Worm (Caenorhabditis elegans) whole organism, L2 larva: ENCODE measurements around the gene acs-19.

Source experiments
- C34F6.9 ChIP-seq: fragments of 150-350 bp; optimal IDR thresholded peaks from 2 replicates; lab custom pipeline; 2014; ENCODE audit warnings: missing biosample characterization, missing genetic modification characterization
- F13H6.1 ChIP-seq: sonication (generic microtip); optimal IDR thresholded peaks from 2 replicates; lab custom pipeline; 2016; ENCODE audit warnings: missing genetic modification characterization, missing compliant biosample characterization
- R02D3.7 ChIP-seq: fragments of 150-350 bp; optimal IDR thresholded peaks from 2 replicates; lab custom pipeline; 2014; ENCODE audit warnings: missing biosample characterization, missing genetic modification characterization
- Y55F3AM.14 ChIP-seq: fragments of 200-800 bp; sonication (Bioruptor generic); optimal IDR thresholded peaks from 2 replicates; lab custom pipeline; 2018; ENCODE audit warnings: mild to moderate bottlenecking, missing genetic modification characterization, missing compliant biosample characterization
- ZK546.5 ChIP-seq: sonication (generic microtip); optimal IDR thresholded peaks from 2 replicates; lab custom pipeline; 2017; ENCODE audit warnings: missing biosample characterization, missing genetic modification characterization
- alr-1 ChIP-seq: fragments of 150-350 bp; optimal IDR thresholded peaks from 2 replicates; lab custom pipeline; 2014; ENCODE audit warnings: missing biosample characterization, missing genetic modification characterization
- aly-2 ChIP-seq: fragments of 150-350 bp; optimal IDR thresholded peaks from 2 replicates; lab custom pipeline; 2014; ENCODE audit warnings: missing biosample characterization, missing genetic modification characterization
- ama-1 ChIP-seq: fragments of 150-350 bp; optimal IDR thresholded peaks from 2 replicates; lab custom pipeline; 2018; ENCODE audit warnings: inconsistent platforms
- blmp-1 ChIP-seq: sonication (generic microtip); optimal IDR thresholded peaks from 2 replicates; lab custom pipeline; 2017; ENCODE audit warnings: missing genetic modification characterization, mild to moderate bottlenecking, missing compliant biosample characterization, antibody characterized with exemption, moderate library complexity; ENCODE audit not compliant: insufficient read depth
- ceh-16 ChIP-seq: fragments of 150-350 bp; optimal IDR thresholded peaks from 2 replicates; lab custom pipeline; 2014; ENCODE audit warnings: missing biosample characterization, missing genetic modification characterization
- ceh-82 ChIP-seq: fragments of 150-350 bp; optimal IDR thresholded peaks from 2 replicates; lab custom pipeline; 2014; ENCODE audit warnings: missing biosample characterization, missing genetic modification characterization
- crh-2 ChIP-seq: sonication (generic microtip); optimal IDR thresholded peaks from 2 replicates; lab custom pipeline; 2017; ENCODE audit warnings: missing biosample characterization, missing genetic modification characterization
- dmd-4 ChIP-seq: sonication (generic microtip); optimal IDR thresholded peaks from 2 replicates; lab custom pipeline; 2017; ENCODE audit warnings: missing biosample characterization, missing genetic modification characterization
- egl-27 ChIP-seq: sonication (generic microtip); optimal IDR thresholded peaks from 3 replicates; lab custom pipeline; 2017; ENCODE audit warnings: missing biosample characterization, missing genetic modification reagents, missing genetic modification characterization
- elt-1 ChIP-seq: fragments of 150-350 bp; optimal IDR thresholded peaks from 2 replicates; lab custom pipeline; 2014; ENCODE audit warnings: missing biosample characterization, missing genetic modification characterization
- elt-3 ChIP-seq: sonication (generic microtip); optimal IDR thresholded peaks from 2 replicates; lab custom pipeline; 2017; ENCODE audit warnings: missing biosample characterization, missing genetic modification characterization
- fos-1 ChIP-seq: fragments of 150-350 bp; optimal IDR thresholded peaks from 2 replicates; lab custom pipeline; 2014; ENCODE audit warnings: missing biosample characterization, missing genetic modification characterization
- gmeb-1 ChIP-seq: fragments of 150-350 bp; optimal IDR thresholded peaks from 2 replicates; lab custom pipeline; 2014; ENCODE audit warnings: missing biosample characterization, missing genetic modification characterization
- lin-11 ChIP-seq: fragments of 150-350 bp; sonication (generic microtip); optimal IDR thresholded peaks from 2 replicates; lab custom pipeline; 2014; ENCODE audit warnings: missing biosample characterization, missing genetic modification characterization, inconsistent platforms, mixed read lengths
- lin-13 ChIP-seq: fragments of 150-350 bp; optimal IDR thresholded peaks from 2 replicates; lab custom pipeline; 2014; ENCODE audit warnings: missing biosample characterization, missing genetic modification reagents, missing genetic modification characterization
- lin-39 ChIP-seq: fragments of 150-350 bp; optimal IDR thresholded peaks from 2 replicates; lab custom pipeline; 2014; ENCODE audit warnings: missing biosample characterization, missing genetic modification reagents, missing genetic modification characterization
- lsy-2 ChIP-seq, 2 experiments: fragments of 150-350 bp in 1 of 2; sonication (generic microtip) in 1 of 2; optimal IDR thresholded peaks; 2 replicates each; lab custom pipeline; 2014 to 2017; ENCODE audit warnings: missing biosample characterization in 2 of 2, missing genetic modification characterization in 2 of 2
- mab-5 ChIP-seq: fragments of 150-350 bp; optimal IDR thresholded peaks from 2 replicates; lab custom pipeline; 2014; ENCODE audit warnings: missing biosample characterization, missing genetic modification characterization
- mbf-1 ChIP-seq: sonication (generic microtip); optimal IDR thresholded peaks from 2 replicates; lab custom pipeline; 2017; ENCODE audit warnings: missing biosample characterization, missing genetic modification characterization
- mdl-1 ChIP-seq, 2 experiments: fragments of 150-350 bp in 1 of 2; sonication (generic microtip) in 1 of 2; optimal IDR thresholded peaks; 2 replicates each; lab custom pipeline; 2017; ENCODE audit warnings: missing biosample characterization in 2 of 2, missing genetic modification characterization in 2 of 2
- nhr-10 ChIP-seq: sonication (generic microtip); optimal IDR thresholded peaks from 2 replicates; lab custom pipeline; 2017; ENCODE audit warnings: missing biosample characterization, missing genetic modification characterization
- nhr-11 ChIP-seq: fragments of 150-350 bp; optimal IDR thresholded peaks from 2 replicates; lab custom pipeline; 2014; ENCODE audit warnings: missing biosample characterization, missing genetic modification characterization
- nhr-12 ChIP-seq: fragments of 150-350 bp; optimal IDR thresholded peaks from 2 replicates; lab custom pipeline; 2014; ENCODE audit warnings: missing biosample characterization, missing genetic modification characterization
- nhr-129 ChIP-seq: fragments of 150-350 bp; optimal IDR thresholded peaks from 2 replicates; lab custom pipeline; 2014; ENCODE audit warnings: missing biosample characterization, missing genetic modification characterization
- nhr-21 ChIP-seq: fragments of 150-350 bp; optimal IDR thresholded peaks from 2 replicates; lab custom pipeline; 2014; ENCODE audit warnings: missing biosample characterization, missing genetic modification characterization
- nhr-23 ChIP-seq: fragments of 150-350 bp; optimal IDR thresholded peaks from 2 replicates; lab custom pipeline; 2014; ENCODE audit warnings: missing biosample characterization, missing genetic modification reagents, missing genetic modification characterization
- nhr-237 ChIP-seq: fragments of 150-350 bp; optimal IDR thresholded peaks from 2 replicates; lab custom pipeline; 2014; ENCODE audit warnings: missing biosample characterization, missing genetic modification characterization
- nhr-25 ChIP-seq: fragments of 150-350 bp; sonication (generic microtip); optimal IDR thresholded peaks from 3 replicates; lab custom pipeline; 2014; ENCODE audit warnings: missing biosample characterization, missing genetic modification characterization
- nhr-6 ChIP-seq: fragments of 150-350 bp; optimal IDR thresholded peaks from 2 replicates; lab custom pipeline; 2014; ENCODE audit warnings: missing biosample characterization, missing genetic modification characterization
- nhr-77 ChIP-seq: fragments of 150-350 bp; optimal IDR thresholded peaks from 2 replicates; lab custom pipeline; 2014; ENCODE audit warnings: missing biosample characterization, missing genetic modification characterization
- peb-1 ChIP-seq: fragments of 150-350 bp; optimal IDR thresholded peaks from 2 replicates; lab custom pipeline; 2014; ENCODE audit warnings: missing biosample characterization, missing genetic modification characterization
- sem-4 ChIP-seq: fragments of 150-350 bp; optimal IDR thresholded peaks from 2 replicates; lab custom pipeline; 2014; ENCODE audit warnings: missing biosample characterization, missing genetic modification reagents, missing genetic modification characterization
- skn-1 ChIP-seq: sonication (generic microtip); optimal IDR thresholded peaks from 2 replicates; lab custom pipeline; 2017; ENCODE audit warnings: missing biosample characterization, missing genetic modification characterization
- sma-3 ChIP-seq: sonication (generic microtip); optimal IDR thresholded peaks from 2 replicates; lab custom pipeline; 2016; ENCODE audit warnings: missing genetic modification reagents, missing genetic modification characterization, missing compliant biosample characterization
- sma-9 ChIP-seq, 2 experiments: fragments of 150-350 bp in 1 of 2; sonication (generic microtip) in 1 of 2; optimal IDR thresholded peaks; 2 replicates each; lab custom pipeline; 2014 to 2016; ENCODE audit warnings: missing genetic modification characterization in 2 of 2, mild to moderate bottlenecking in 1 of 2, missing biosample characterization in 1 of 2, missing compliant biosample characterization in 1 of 2, missing genetic modification reagents in 1 of 2, moderate library complexity in 1 of 2
- snpc-4 ChIP-seq: fragments of 150-350 bp; optimal IDR thresholded peaks from 2 replicates; lab custom pipeline; 2014; ENCODE audit warnings: missing biosample characterization, missing genetic modification characterization
- unc-39 ChIP-seq: fragments of 150-350 bp; optimal IDR thresholded peaks from 2 replicates; lab custom pipeline; 2014; ENCODE audit warnings: missing biosample characterization, missing genetic modification characterization
- unc-55 ChIP-seq: fragments of 150-350 bp; sonication (generic microtip); optimal IDR thresholded peaks from 3 replicates; lab custom pipeline; 2014; ENCODE audit warnings: missing biosample characterization, missing genetic modification reagents, missing genetic modification characterization
- unc-62 ChIP-seq: fragments of 150-350 bp; optimal IDR thresholded peaks from 2 replicates; lab custom pipeline; 2014; ENCODE audit warnings: missing biosample characterization, missing genetic modification reagents, missing genetic modification characterization
- zag-1 ChIP-seq: fragments of 150-350 bp; optimal IDR thresholded peaks from 2 replicates; lab custom pipeline; 2014; ENCODE audit warnings: missing biosample characterization, missing genetic modification characterization
- ztf-1 ChIP-seq: fragments of 200-800 bp; sonication (Bioruptor generic); conservative IDR thresholded peaks from 2 replicates; pipeline ENCODE4 v1.3.6; 2022; ENCODE audit warnings: missing genetic modification characterization, missing compliant biosample characterization
- ztf-11 ChIP-seq: sonication (generic microtip); optimal IDR thresholded peaks from 2 replicates; lab custom pipeline; 2017; ENCODE audit warnings: missing biosample characterization, missing genetic modification characterization
- ztf-4 ChIP-seq: fragments of 150-350 bp; optimal IDR thresholded peaks from 2 replicates; lab custom pipeline; 2014; ENCODE audit warnings: missing biosample characterization, missing genetic modification characterization

Gene acs-19

ce11 chrIII:3867378-3867904 is 3.2 kb downstream of the acs-19 start, which contains the start of gene rpl-3:
Gene rpl-3 (plus strand): TSS chrIII:3867854.
- TF ChIP-seq ama-1 (lab: Kevin White, UChicago) (peak; percentile 94), C34F6.9 (tag; lab: Kevin White, UChicago) (peak; percentile 100), sem-4 (peak; percentile 100), unc-39 (tag; lab: Kevin White, UChicago) (peak; percentile 98), fos-1 (tag; lab: Kevin White, UChicago) (peak; percentile 100), gmeb-1 (tag; lab: Kevin White, UChicago) (peak; percentile 100), nhr-12 (tag; lab: Kevin White, UChicago) (peak; percentile 86), aly-2 (peak; percentile 83), mbf-1 (tag; lab: Kevin White, UChicago) (peak; percentile 72), crh-2 (tag; lab: Kevin White, UChicago) (peak; percentile 100), nhr-21 (peak; percentile 100), blmp-1 (tag; lab: Kevin White, UChicago) (peak; percentile 99), sma-9 (GFP tag; optimal IDR thresholded peaks at IDR 0.05; lab: Kevin White, UChicago) (peak; percentile 100), sma-9 (tag; optimal IDR thresholded peaks at IDR 0.05; lab: Kevin White, UChicago) (no peak), unc-62 (peak; percentile 99), sma-3 (GFP tag; lab: Kevin White, UChicago) (peak; percentile 100), elt-3 (peak; percentile 82), lin-39 (tag; lab: Kevin White, UChicago) (peak; percentile 86), dmd-4 (tag; lab: Kevin White, UChicago) (peak; percentile 84), nhr-129 (tag; lab: Kevin White, UChicago) (peak; percentile 99), R02D3.7 (tag; lab: Kevin White, UChicago) (peak; percentile 90), alr-1 (tag; lab: Kevin White, UChicago) (no peak), nhr-6 (tag; lab: Kevin White, UChicago) (peak; percentile 100), elt-1 (peak; percentile 83), lsy-2 (tag; optimal IDR thresholded peaks at IDR 0.05; lab: Kevin White, UChicago) (peak; percentile 100), lin-13 (GFP tag; lab: Kevin White, UChicago) (peak; percentile 100), ceh-16 (tag; lab: Kevin White, UChicago) (peak; percentile 100), zag-1 (peak; percentile 100), nhr-237 (peak; percentile 97), snpc-4 (tag; lab: Kevin White, UChicago) (peak; percentile 96), peb-1 (tag; lab: Kevin White, UChicago) (no peak), lin-11 (tag; lab: Kevin White, UChicago) (peak; percentile 100), skn-1 (tag; lab: Kevin White, UChicago) (peak; percentile 96), ceh-82 (tag; lab: Kevin White, UChicago) (peak; percentile 100), nhr-11 (tag; lab: Kevin White, UChicago) (peak; percentile 93), nhr-10 (tag; lab: Kevin White, UChicago) (peak; percentile 100), ZK546.5 (peak; percentile 95), ztf-4 (tag; lab: Kevin White, UChicago) (peak; percentile 100), nhr-23 (tag; lab: Kevin White, UChicago) (peak; percentile 82), nhr-25 (tag; lab: Kevin White, UChicago) (peak; percentile 100), ztf-11 (peak; percentile 86), ztf-1 (GFP tag; lab: Robert Waterston, UW) (peak; percentile 100), egl-27 (tag; lab: Kevin White, UChicago) (peak; percentile 100), Y55F3AM.14 (GFP tag; lab: Kevin White, UChicago) (peak; percentile 100), nhr-77 (tag; lab: Kevin White, UChicago) (peak; percentile 99), mdl-1 (tag; optimal IDR thresholded peaks at IDR 0.05; lab: Kevin White, UChicago) (peak; percentile 92 to 98), unc-55 (GFP tag; lab: Kevin White, UChicago) (peak; percentile 100), mab-5 (tag; lab: Kevin White, UChicago) (peak; percentile 99), F13H6.1 (tag; lab: Kevin White, UChicago) (peak; percentile 100)
